Fruit fly (Drosophila melanogaster) whole organism, embryonic: ENCODE results near the gene CAH3.
A peak's percentile ranks its signal among the peaks of the same experiment; 100 is the strongest.

ENCODE experiments used
- Ada2b ChIP-seq: fragments of 200-800 bp; sonication (Bioruptor generic); IDR thresholded peaks from 2 replicates; pipeline ENCODE4 v1.3.6; 2022; ENCODE audit warnings: missing biosample characterization, missing genetic modification characterization
- Adf1 ChIP-seq: fragments of 200-800 bp; sonication (Bioruptor generic); IDR thresholded peaks from 2 replicates; pipeline ENCODE4 v1.3.6; 2022; ENCODE audit warnings: missing biosample characterization, missing genetic modification characterization
- Bdp1 ChIP-seq: fragments of 200-800 bp; sonication (Bioruptor generic); optimal IDR thresholded peaks from 3 replicates; lab custom pipeline; 2016; ENCODE audit warnings: missing biosample characterization, missing genetic modification characterization
- Bgb ChIP-seq: fragments of 200-800 bp; sonication (Bioruptor generic); IDR thresholded peaks from 2 replicates; pipeline ENCODE4 v1.3.6; 2022; ENCODE audit warnings: missing biosample characterization, missing genetic modification characterization; ENCODE audit not compliant: partially characterized antibody
- Bteb2 ChIP-seq: fragments of 200-800 bp; sonication (Bioruptor generic); optimal IDR thresholded peaks from 2 replicates; lab custom pipeline; 2016; ENCODE audit warnings: missing biosample characterization, missing genetic modification characterization
- CG10267 ChIP-seq: fragments of 200-800 bp; sonication (Bioruptor generic); optimal IDR thresholded peaks from 2 replicates; lab custom pipeline; 2018; ENCODE audit warnings: missing biosample characterization, mild to moderate bottlenecking, missing genetic modification characterization, moderate library complexity
- CG12236 ChIP-seq: fragments of 200-800 bp; sonication (Bioruptor generic); optimal IDR thresholded peaks from 2 replicates; lab custom pipeline; 2016; ENCODE audit warnings: missing biosample characterization, missing genetic modification characterization
- CG12942 ChIP-seq: fragments of 200-800 bp; sonication (Bioruptor generic); optimal IDR thresholded peaks from 3 replicates; lab custom pipeline; 2016; ENCODE audit warnings: missing biosample characterization, missing genetic modification characterization
- CG13624 ChIP-seq: fragments of 200-800 bp; sonication (Bioruptor generic); optimal IDR thresholded peaks from 2 replicates; lab custom pipeline; 2016; ENCODE audit warnings: missing biosample characterization, missing genetic modification characterization
- CG14050 ChIP-seq: fragments of 200-800 bp; sonication (Bioruptor generic); IDR thresholded peaks from 3 replicates; pipeline ENCODE4 v1.3.6; 2022; ENCODE audit warnings: missing biosample characterization, missing genetic modification characterization
- CG14667 ChIP-seq: fragments of 200-800 bp; sonication (Bioruptor generic); IDR thresholded peaks from 2 replicates; pipeline ENCODE4 v1.3.6; 2022; ENCODE audit warnings: missing biosample characterization, missing genetic modification characterization
- CG16863 ChIP-seq: fragments of 200-800 bp; sonication (Bioruptor generic); optimal IDR thresholded peaks from 3 replicates; lab custom pipeline; 2016; ENCODE audit warnings: missing biosample characterization, missing genetic modification characterization
- CG17328 ChIP-seq: fragments of 200-800 bp; sonication (Bioruptor generic); IDR thresholded peaks from 2 replicates; pipeline ENCODE4 v1.3.6; 2022; ENCODE audit warnings: missing biosample characterization, missing genetic modification characterization
- CG17359 ChIP-seq: fragments of 200-800 bp; sonication (Bioruptor generic); optimal IDR thresholded peaks from 3 replicates; lab custom pipeline; 2018; ENCODE audit warnings: missing biosample characterization, mild to moderate bottlenecking, missing genetic modification characterization, moderate library complexity
- CG18599 ChIP-seq: fragments of 200-800 bp; sonication (Bioruptor generic); optimal IDR thresholded peaks from 3 replicates; lab custom pipeline; 2017; ENCODE audit warnings: missing biosample characterization, missing genetic modification characterization, mild to moderate bottlenecking, moderate library complexity, missing genetic modification reagents
- CG30020 ChIP-seq: fragments of 200-800 bp; optimal IDR thresholded peaks from 2 replicates; lab custom pipeline; 2019; ENCODE audit warnings: missing biosample characterization, mild to moderate bottlenecking, missing genetic modification characterization, moderate library complexity
- CG30431 ChIP-seq: fragments of 200-800 bp; sonication (Bioruptor generic); optimal IDR thresholded peaks from 2 replicates; lab custom pipeline; 2017; ENCODE audit warnings: missing biosample characterization, missing genetic modification characterization
- CG33557 ChIP-seq: fragments of 200-800 bp; sonication (Bioruptor generic); optimal IDR thresholded peaks from 2 replicates; lab custom pipeline; 2019; ENCODE audit warnings: missing biosample characterization, mild to moderate bottlenecking, missing genetic modification characterization, moderate library complexity
- CG4404 ChIP-seq: fragments of 200-800 bp; sonication (Bioruptor generic); IDR thresholded peaks from 2 replicates; pipeline ENCODE4 v1.3.6; 2022; ENCODE audit warnings: missing biosample characterization, missing genetic modification characterization
- CG6765 ChIP-seq: fragments of 200-800 bp; sonication (Bioruptor generic); optimal IDR thresholded peaks from 3 replicates; lab custom pipeline; 2017; ENCODE audit warnings: missing biosample characterization, mild to moderate bottlenecking, missing genetic modification characterization
- CG7271 ChIP-seq: fragments of 200-800 bp; sonication (Bioruptor generic); optimal IDR thresholded peaks from 2 replicates; lab custom pipeline; 2018; ENCODE audit warnings: missing biosample characterization, mild to moderate bottlenecking, missing genetic modification characterization, moderate library complexity
- CG7745 ChIP-seq: fragments of 200-800 bp; sonication (Bioruptor generic); optimal IDR thresholded peaks from 2 replicates; lab custom pipeline; 2018; ENCODE audit warnings: missing biosample characterization, mild to moderate bottlenecking, missing genetic modification characterization, moderate library complexity
- CG8944 ChIP-seq: fragments of 200-800 bp; sonication (Bioruptor generic); optimal IDR thresholded peaks from 3 replicates; lab custom pipeline; 2016; ENCODE audit warnings: missing biosample characterization, missing genetic modification characterization
- Elba2 ChIP-seq: fragments of 200-800 bp; sonication (Bioruptor generic); optimal IDR thresholded peaks from 3 replicates; lab custom pipeline; 2016; ENCODE audit warnings: missing biosample characterization, missing genetic modification characterization
- H2.0 ChIP-seq: fragments of 200-800 bp; sonication (Bioruptor generic); IDR thresholded peaks from 2 replicates; pipeline ENCODE4 v1.3.6; 2022; ENCODE audit warnings: missing biosample characterization, missing genetic modification characterization
- Hand ChIP-seq: fragments of 200-800 bp; sonication (Bioruptor generic); optimal IDR thresholded peaks from 2 replicates; lab custom pipeline; 2017; ENCODE audit warnings: mild to moderate bottlenecking, missing biosample characterization, missing genetic modification reagents, missing genetic modification characterization
- Hmx ChIP-seq: fragments of 200-800 bp; sonication (Bioruptor generic); optimal IDR thresholded peaks from 2 replicates; lab custom pipeline; 2016; ENCODE audit warnings: missing biosample characterization, missing genetic modification characterization
- Mad ChIP-seq: fragments of 200-800 bp; sonication (Bioruptor generic); optimal IDR thresholded peaks from 2 replicates; lab custom pipeline; 2016; ENCODE audit warnings: missing biosample characterization, missing genetic modification characterization
- Med ChIP-seq: fragments of 200-800 bp; sonication (Bioruptor generic); peaks from one replicate; lab custom pipeline; 2016; ENCODE audit warnings: missing biosample characterization, missing genetic modification characterization, mild to moderate bottlenecking, inconsistent platforms, moderate library complexity
- Poxn ChIP-seq: fragments of 200-800 bp; sonication (Bioruptor generic); IDR thresholded peaks from 2 replicates; pipeline ENCODE4 v1.3.6; 2022; ENCODE audit warnings: missing biosample characterization, missing genetic modification characterization
- Sry-δ ChIP-seq: fragments of 200-800 bp; sonication (Bioruptor generic); optimal IDR thresholded peaks from 2 replicates; lab custom pipeline; 2016; ENCODE audit warnings: missing biosample characterization, missing genetic modification characterization
- TFAM ChIP-seq: fragments of 200-800 bp; sonication (Bioruptor generic); optimal IDR thresholded peaks from 2 replicates; lab custom pipeline; 2017; ENCODE audit warnings: missing biosample characterization, missing genetic modification characterization, inconsistent platforms
- ac ChIP-seq: fragments of 200-800 bp; sonication (Bioruptor generic); optimal IDR thresholded peaks from 3 replicates; lab custom pipeline; 2017; ENCODE audit warnings: missing biosample characterization, mild to moderate bottlenecking, missing genetic modification characterization
- al ChIP-seq: fragments of 200-800 bp; sonication (Bioruptor generic); IDR thresholded peaks from 2 replicates; pipeline ENCODE4 v1.3.6; 2022; ENCODE audit warnings: missing biosample characterization, missing genetic modification characterization
- ase ChIP-seq: fragments of 200-800 bp; sonication (Bioruptor generic); IDR thresholded peaks from 3 replicates; pipeline ENCODE4 v1.3.6; 2022; ENCODE audit warnings: missing biosample characterization, missing genetic modification characterization
- btn ChIP-seq: fragments of 200-800 bp; sonication (Bioruptor generic); optimal IDR thresholded peaks from 2 replicates; lab custom pipeline; 2016; ENCODE audit warnings: missing biosample characterization, missing genetic modification characterization
- crp ChIP-seq, 2 experiments: fragments of 200-800 bp; sonication (Bioruptor generic); optimal IDR thresholded peaks; 2 replicates in 1 of 2; 3 replicates in 1 of 2; lab custom pipeline; 2017; ENCODE audit warnings: missing biosample characterization in 2 of 2, missing genetic modification characterization in 2 of 2, mild to moderate bottlenecking in 1 of 2, moderate library complexity in 1 of 2
- eyg ChIP-seq: fragments of 200-800 bp; sonication (Bioruptor generic); optimal IDR thresholded peaks from 3 replicates; lab custom pipeline; 2016; ENCODE audit warnings: missing biosample characterization, missing genetic modification characterization
- fd64A ChIP-seq: fragments of 200-800 bp; sonication (Bioruptor generic); optimal IDR thresholded peaks from 3 replicates; lab custom pipeline; 2018; ENCODE audit warnings: missing biosample characterization, mild to moderate bottlenecking, missing genetic modification characterization
- fru ChIP-seq: fragments of >200 bp; optimal IDR thresholded peaks from 2 replicates; lab custom pipeline; 2017
- her ChIP-seq: fragments of 200-800 bp; sonication (Bioruptor generic); optimal IDR thresholded peaks from 2 replicates; lab custom pipeline; 2016; ENCODE audit warnings: missing biosample characterization, missing genetic modification characterization
- ind ChIP-seq: fragments of 200-800 bp; sonication (Bioruptor generic); optimal IDR thresholded peaks from 3 replicates; lab custom pipeline; 2016; ENCODE audit warnings: missing biosample characterization, missing genetic modification characterization
- jigr1 ChIP-seq: fragments of 200-800 bp; sonication (Bioruptor generic); IDR thresholded peaks from 3 replicates; pipeline ENCODE4 v1.3.6; 2022; ENCODE audit warnings: missing biosample characterization, missing genetic modification characterization
- lola ChIP-seq, 3 experiments: fragments of >200 bp in 2 of 3; fragments of 200-800 bp in 1 of 3; sonication (Bioruptor generic) in 1 of 3; optimal IDR thresholded peaks; 2 replicates each; lab custom pipeline; 2017 to 2019; ENCODE audit warnings: missing biosample characterization in 3 of 3, missing genetic modification characterization in 3 of 3, mild to moderate bottlenecking in 1 of 3, moderate library complexity in 1 of 3
- mirr ChIP-seq: fragments of 200-800 bp; sonication (Bioruptor generic); optimal IDR thresholded peaks from 3 replicates; lab custom pipeline; 2018; ENCODE audit warnings: missing biosample characterization, mild to moderate bottlenecking, missing genetic modification characterization
- psq ChIP-seq: fragments of 200-800 bp; sonication (Bioruptor generic); optimal IDR thresholded peaks from 2 replicates; lab custom pipeline; 2017; ENCODE audit warnings: missing biosample characterization, missing genetic modification characterization
- pum ChIP-seq: fragments of 200-800 bp; sonication (Bioruptor generic); optimal IDR thresholded peaks from 2 replicates; lab custom pipeline; 2016; ENCODE audit warnings: missing biosample characterization, missing genetic modification characterization
- sisA ChIP-seq: fragments of 200-800 bp; sonication (Bioruptor generic); IDR thresholded peaks from 2 replicates; pipeline ENCODE4 v1.3.6; 2022; ENCODE audit warnings: missing biosample characterization, missing genetic modification characterization
- stc ChIP-seq: fragments of 200-800 bp; sonication (Bioruptor generic); IDR thresholded peaks from 2 replicates; pipeline ENCODE4 v1.3.6; 2022; ENCODE audit warnings: missing biosample characterization, missing genetic modification characterization

CAH3 gene

DNA sequence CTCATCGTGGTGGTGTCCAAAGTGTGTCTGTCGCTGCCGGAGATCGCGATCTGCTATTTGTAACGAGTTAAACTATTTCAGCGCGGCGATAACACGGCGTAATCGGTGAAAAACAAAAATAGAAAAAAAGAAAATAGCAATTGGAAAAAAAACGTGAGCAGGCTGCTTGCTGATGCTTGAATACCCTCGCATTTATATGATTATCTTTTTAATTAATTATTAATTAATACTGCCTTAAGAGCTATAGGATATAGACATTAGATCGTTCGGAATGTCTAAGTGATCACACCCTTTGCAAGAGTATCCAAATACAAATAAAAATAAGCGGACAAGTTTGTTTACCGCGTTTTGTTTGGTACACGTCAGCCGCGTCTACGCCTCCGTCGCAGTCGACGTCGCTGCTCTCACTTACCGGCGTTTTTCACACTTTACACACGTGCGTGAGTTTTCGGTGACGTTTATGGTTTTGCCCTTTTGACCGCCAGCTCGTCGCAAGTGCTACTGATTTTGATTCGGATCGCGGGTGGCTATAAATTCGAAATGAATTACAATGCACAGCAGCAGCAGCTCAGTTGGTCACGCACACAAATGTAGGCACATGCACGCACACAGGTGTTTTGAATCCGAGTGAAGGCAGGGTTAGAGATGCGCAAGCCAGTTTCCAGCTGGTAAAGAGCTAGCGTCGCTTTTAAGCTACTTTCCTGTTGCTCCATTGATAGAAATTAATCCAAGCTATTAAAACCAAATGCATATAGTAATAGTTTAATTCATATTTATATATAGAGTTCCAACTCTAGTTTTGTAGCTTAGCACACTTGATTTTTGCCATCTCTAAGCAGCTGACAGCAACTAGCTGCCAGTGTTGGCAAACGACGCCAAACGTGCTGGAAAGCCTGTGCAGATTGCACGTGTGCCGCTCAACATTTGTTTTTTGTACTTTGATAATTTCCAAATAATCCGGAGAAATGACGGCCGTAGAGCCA is 33.3 kb downstream of the CAH3 start, which contains the start of the genes CG2004 and CG1785 (continued):
- TF ChIP-seq Hand (GFP tag; lab: Kevin White, UChicago): peak; percentile 59
- TF ChIP-seq CG16863 (GFP tag; lab: Kevin White, UChicago): peak; percentile 82
- TF ChIP-seq pum (GFP tag; lab: Kevin White, UChicago): peak; percentile 80
- TF ChIP-seq Poxn: peak; percentile 74
- peak; percentile 93 for TF ChIP-seq CG4404 (GFP tag; lab: Robert Waterston, UW)
- TF ChIP-seq ind (GFP tag; lab: Kevin White, UChicago): peak; percentile 91
- peak; percentile 92 for TF ChIP-seq Med (GFP tag; lab: Kevin White, UChicago)
- TF ChIP-seq CG30431 (GFP tag; lab: Kevin White, UChicago): peak; percentile 88
- peak; percentile 63 for TF ChIP-seq TFAM
- TF ChIP-seq CG17359 (tag; lab: Kevin White, UChicago): peak; percentile 87
- no peak for TF ChIP-seq CG7745 (tag; lab: Kevin White, UChicago)
- peak; percentile 98 for TF ChIP-seq CG10267
- TF ChIP-seq H2.0: peak; percentile 92
- peak; percentile 87 for TF ChIP-seq CG14050 (GFP tag; lab: Robert Waterston, UW)
- peak; percentile 93 for TF ChIP-seq CG14667 (GFP tag; lab: Robert Waterston, UW)
- TF ChIP-seq CG30020 (tag; lab: Kevin White, UChicago): peak; percentile 71
- TF ChIP-seq Mad (GFP tag; lab: Kevin White, UChicago): peak; percentile 92
- peak; percentile 83 for TF ChIP-seq Bdp1 (GFP tag; lab: Kevin White, UChicago)
- TF ChIP-seq psq (GFP tag; lab: Kevin White, UChicago): peak; percentile 77
- no peak for TF ChIP-seq fru (lab: Kevin White, UChicago)
- TF ChIP-seq CG13624: peak; percentile 62
- peak; percentile 85 for TF ChIP-seq CG8944 (GFP tag; lab: Kevin White, UChicago)
- peak in 1 of 3 experiments; percentile 89 for TF ChIP-seq lola (GFP tag; optimal IDR thresholded peaks at IDR 0.05; lab: Kevin White, UChicago)
- peak; percentile 74 for TF ChIP-seq CG6765
- no peak for TF ChIP-seq eyg
- TF ChIP-seq Bteb2 (GFP tag; lab: Kevin White, UChicago): peak; percentile 53
- peak; percentile 94 for TF ChIP-seq ase (GFP tag; lab: Robert Waterston, UW)
- peak; percentile 40 for TF ChIP-seq Hmx
- TF ChIP-seq CG12236 (GFP tag; lab: Kevin White, UChicago): peak; percentile 67
- TF ChIP-seq Sry-δ (GFP tag; lab: Kevin White, UChicago): peak; percentile 87
- TF ChIP-seq CG17328 (GFP tag; lab: Robert Waterston, UW): peak; percentile 91
- TF ChIP-seq al (GFP tag; lab: Robert Waterston, UW): peak; percentile 92
- peak; percentile 95 for TF ChIP-seq sisA
- peak; percentile 46 for TF ChIP-seq her
- peak; percentile 59 for TF ChIP-seq CG7271 (tag; lab: Kevin White, UChicago)
- TF ChIP-seq jigr1 (GFP tag; lab: Robert Waterston, UW): no peak
- TF ChIP-seq ac: peak; percentile 85
- peak; percentile 82 to 97 for TF ChIP-seq crp (GFP tag; optimal IDR thresholded peaks at IDR 0.05; lab: Kevin White, UChicago)
- TF ChIP-seq Ada2b (GFP tag; lab: Robert Waterston, UW): peak; percentile 93
- peak; percentile 60 for TF ChIP-seq Bgb (GFP tag; lab: Robert Waterston, UW)
- TF ChIP-seq mirr: peak; percentile 62
- peak; percentile 40 for TF ChIP-seq fd64A
- peak; percentile 91 for TF ChIP-seq CG12942
- TF ChIP-seq CG18599: peak; percentile 94
- peak; percentile 85 for TF ChIP-seq CG33557 (GFP tag; lab: Kevin White, UChicago)
- TF ChIP-seq Adf1 (GFP tag; lab: Robert Waterston, UW): peak; percentile 96
- TF ChIP-seq Elba2 (GFP tag; lab: Kevin White, UChicago): peak; percentile 81
- TF ChIP-seq btn (GFP tag; lab: Kevin White, UChicago): peak; percentile 55
- TF ChIP-seq stc: peak; percentile 81
